Worm (Caenorhabditis elegans) whole organism, midembryonic: ENCODE data around the gene alg-1.
A peak's percentile ranks its signal among the peaks of the same experiment; 100 is the strongest.
"Not testable (repeated sequence)": the region's sequence is repeated elsewhere in the genome, so short reads cannot be mapped to it uniquely, and the experiment has no call there.

ENCODE experiments used
- T22C8.4 ChIP-seq: fragments of 200-800 bp; sonication (Bioruptor generic); IDR thresholded peaks from 2 replicates; pipeline ENCODE4 v1.3.6; 2022; ENCODE audit warnings: missing genetic modification characterization, missing compliant biosample characterization
- cog-1 ChIP-seq: sonication (generic microtip); optimal IDR thresholded peaks from 2 replicates; lab custom pipeline; 2016; ENCODE audit warnings: missing genetic modification characterization, missing compliant biosample characterization
- flt-1 ChIP-seq: fragments of 200-800 bp; sonication (Bioruptor generic); IDR thresholded peaks from 2 replicates; pipeline ENCODE4 v1.3.6; 2022; ENCODE audit warnings: missing genetic modification characterization, missing compliant biosample characterization
- klf-2 ChIP-seq: fragments of 200-800 bp; sonication (Bioruptor generic); conservative IDR thresholded peaks from 2 replicates; pipeline ENCODE4 v1.3.6; 2022; ENCODE audit warnings: missing genetic modification reagents, missing genetic modification characterization, missing compliant biosample characterization
- med-1 ChIP-seq: sonication (generic microtip); optimal IDR thresholded peaks from 2 replicates; lab custom pipeline; 2017; ENCODE audit warnings: missing genetic modification characterization, mild to moderate bottlenecking, missing compliant biosample characterization, antibody characterized with exemption, missing genetic modification reagents; ENCODE audit not compliant: insufficient read depth
- ref-1 ChIP-seq: fragments of 200-800 bp; sonication (Bioruptor generic); conservative IDR thresholded peaks from 2 replicates; pipeline ENCODE4 v1.3.6; 2022; ENCODE audit warnings: missing genetic modification reagents, missing genetic modification characterization, missing compliant biosample characterization
- tab-1 ChIP-seq: fragments of 200-800 bp; sonication (Bioruptor generic); IDR thresholded peaks from 2 replicates; pipeline ENCODE4 v1.3.6; 2022; ENCODE audit warnings: missing genetic modification characterization, missing compliant biosample characterization
- ztf-23 ChIP-seq: fragments of 200-800 bp; sonication (Bioruptor generic); IDR thresholded peaks from 2 replicates; pipeline ENCODE4 v1.3.6; 2022; ENCODE audit warnings: missing genetic modification reagents, missing genetic modification characterization, missing compliant biosample characterization
- ztf-29 ChIP-seq: fragments of 200-800 bp; sonication (Bioruptor generic); IDR thresholded peaks from 2 replicates; pipeline ENCODE4 v1.3.6; 2022; ENCODE audit warnings: missing genetic modification reagents, missing genetic modification characterization, missing compliant biosample characterization

alg-1 gene

ce11 chrX:13975314-13975713 is 26.4 kb downstream of the alg-1 start, which contains the start of gene F48F7.5:
F48F7.5 (plus strand) TSS chrX:13975653.
- TF ChIP-seq ztf-23: no peak
- no peak for TF ChIP-seq tab-1 (GFP tag; lab: Robert Waterston, UW)
- TF ChIP-seq cog-1 (tag; lab: Kevin White, UChicago): no peak

- TF ChIP-seq T22C8.4 (GFP tag; lab: Robert Waterston, UW) (peak; percentile 69), klf-2 (GFP tag; lab: Robert Waterston, UW) (no peak), flt-1 (GFP tag; lab: Robert Waterston, UW) (peak; percentile 76; the same call in 1 of the 2 replicates), ref-1 (GFP tag; lab: Robert Waterston, UW) (no peak), med-1 (no peak), cog-1 (tag; lab: Kevin White, UChicago) (no peak), ztf-23 (no peak), ztf-29 (GFP tag; lab: Robert Waterston, UW) (no peak), tab-1 (GFP tag; lab: Robert Waterston, UW) (0 out of 2 replicates have a peak, but pooled peaks have one; percentile 37)
These were observed 28.7 kb downstream of the alg-1 start, which contains the start of gene F48F7.6 for ce11 chrX:13977439-13978118. F48F7.6 (plus strand) TSS chrX:13977829.

- not testable (repeated sequence) for TF ChIP-seq flt-1 (GFP tag; lab: Robert Waterston, UW); med-1; ref-1 (GFP tag; lab: Robert Waterston, UW)
These were observed 31.5 kb downstream of the alg-1 start, which contains the start of gene arrd-24 for ce11 chrX:13980417-13980816. arrd-24 (minus strand) TSS chrX:13980517.

- TF ChIP-seq klf-2 (GFP tag; lab: Robert Waterston, UW) (no peak), flt-1 (GFP tag; lab: Robert Waterston, UW) (no peak), ref-1 (GFP tag; lab: Robert Waterston, UW) (no peak), ztf-29 (GFP tag; lab: Robert Waterston, UW) (no peak), med-1 (no peak), cog-1 (tag; lab: Kevin White, UChicago) (no peak), ztf-23 (no peak), tab-1 (GFP tag; lab: Robert Waterston, UW) (no peak), T22C8.4 (GFP tag; lab: Robert Waterston, UW) (no peak)
These were observed 37.4 kb downstream of the alg-1 start, which contains the start of gene irld-24 for ce11 chrX:13986307-13986706. irld-24 (plus strand) TSS chrX:13986607.

ce11 chrX:13990680-13991079 is 41.8 kb downstream of the alg-1 start, which contains the start of gene C31E10.11:
C31E10.11 (minus strand) TSS chrX:13990780.
- TF ChIP-seq tab-1 (GFP tag; lab: Robert Waterston, UW) (no peak), cog-1 (tag; lab: Kevin White, UChicago) (no peak), ztf-23 (no peak), ref-1 (GFP tag; lab: Robert Waterston, UW) (no peak), klf-2 (GFP tag; lab: Robert Waterston, UW) (no peak), med-1 (no peak), T22C8.4 (GFP tag; lab: Robert Waterston, UW) (no peak), flt-1 (GFP tag; lab: Robert Waterston, UW) (no peak), ztf-29 (GFP tag; lab: Robert Waterston, UW) (no peak)

ce11 chrX:13995803-13996388 is 47.0 kb downstream of the alg-1 start, which contains the start of the genes C31E10.5 and C31E10.6:
C31E10.5 (minus strand) TSS chrX:13995834.
C31E10.6 (plus strand) TSS chrX:13996338.
- TF ChIP-seq T22C8.4 (GFP tag; lab: Robert Waterston, UW) (no peak), cog-1 (tag; lab: Kevin White, UChicago) (peak; percentile 34), flt-1 (GFP tag; lab: Robert Waterston, UW) (0 out of 2 replicates have a peak, but pooled peaks have one; percentile 50)

- no peak for TF ChIP-seq ztf-23
- 0 out of 2 replicates have a peak, but pooled peaks have one; percentile 28 for TF ChIP-seq T22C8.4 (GFP tag; lab: Robert Waterston, UW)
- 0 out of 2 replicates have a peak, but pooled peaks have one; percentile 39 for TF ChIP-seq klf-2 (GFP tag; lab: Robert Waterston, UW)
These were observed 51.4 kb downstream of the alg-1 start for ce11 chrX:14000198-14000748.

ce11 chrX:14001494-14001974 is 52.6 kb downstream of the alg-1 start, which contains the start of gene cytb-5.1:
cytb-5.1 (plus strand) TSS chrX:14001924.
- TF ChIP-seq klf-2 (GFP tag; lab: Robert Waterston, UW) (no peak), T22C8.4 (GFP tag; lab: Robert Waterston, UW) (no peak), ztf-29 (GFP tag; lab: Robert Waterston, UW) (no peak), ref-1 (GFP tag; lab: Robert Waterston, UW) (no peak), ztf-23 (no peak), cog-1 (tag; lab: Kevin White, UChicago) (no peak), flt-1 (GFP tag; lab: Robert Waterston, UW) (no peak), med-1 (no peak), tab-1 (GFP tag; lab: Robert Waterston, UW) (no peak)

- no peak for TF ChIP-seq cog-1 (tag; lab: Kevin White, UChicago)
- no peak for TF ChIP-seq tab-1 (GFP tag; lab: Robert Waterston, UW)
- TF ChIP-seq flt-1 (GFP tag; lab: Robert Waterston, UW): no peak
- no peak for TF ChIP-seq klf-2 (GFP tag; lab: Robert Waterston, UW)
- TF ChIP-seq ztf-23: no peak
- no peak for TF ChIP-seq ztf-29 (GFP tag; lab: Robert Waterston, UW)
- TF ChIP-seq med-1: no peak
- TF ChIP-seq ref-1 (GFP tag; lab: Robert Waterston, UW): no peak
- TF ChIP-seq T22C8.4 (GFP tag; lab: Robert Waterston, UW): no peak
These were observed 53.8 kb downstream of the alg-1 start for ce11 chrX:14002739-14003138.
